Fruit fly (Drosophila melanogaster) whole organism, wandering third instar larva: ENCODE results near the gene COX6CL.

Source experiments
- CG32264 ChIP-seq: fragments of 200-800 bp; sonication (Bioruptor generic); optimal IDR thresholded peaks from 2 replicates; lab custom pipeline; 2016; ENCODE audit warnings: missing biosample characterization, missing genetic modification characterization
- CrebA ChIP-seq: fragments of 200-800 bp; sonication (Bioruptor generic); optimal IDR thresholded peaks from 2 replicates; lab custom pipeline; 2016; ENCODE audit warnings: missing biosample characterization, mild to moderate bottlenecking, missing genetic modification characterization, borderline replicate concordance
- Dfd ChIP-seq: fragments of >200 bp; optimal IDR thresholded peaks from 2 replicates; lab custom pipeline; 2017; ENCODE audit warnings: missing biosample characterization, missing genetic modification characterization
- Dif ChIP-seq: fragments of 200-275, 200-300 bp; sonication (Bioruptor generic); optimal IDR thresholded peaks from 2 replicates; lab custom pipeline; 2018; ENCODE audit warnings: missing biosample characterization, missing genetic modification characterization; ENCODE audit not compliant: partially characterized antibody
- GATAd ChIP-seq: sonication (Bioruptor generic); optimal IDR thresholded peaks from 2 replicates; lab custom pipeline; 2016; ENCODE audit warnings: missing biosample characterization, missing genetic modification characterization
- HLH106 ChIP-seq: fragments of 200-800 bp; optimal IDR thresholded peaks from 3 replicates; lab custom pipeline; 2019; ENCODE audit warnings: missing biosample characterization, mild to moderate bottlenecking, missing genetic modification characterization, moderate library complexity
- Hnf4 ChIP-seq: fragments of 200-800 bp; sonication (Bioruptor generic); optimal IDR thresholded peaks from 2 replicates; lab custom pipeline; 2016; ENCODE audit warnings: missing biosample characterization, mild to moderate bottlenecking, missing genetic modification characterization
- Hr78 ChIP-seq: fragments of >200 bp; optimal IDR thresholded peaks from 2 replicates; lab custom pipeline; 2017; ENCODE audit warnings: missing biosample characterization, missing genetic modification characterization
- Hr83 ChIP-seq: fragments of 200-300 bp; sonication (Bioruptor generic); optimal IDR thresholded peaks from 2 replicates; lab custom pipeline; 2016; ENCODE audit warnings: missing biosample characterization, mild to moderate bottlenecking, missing genetic modification characterization, moderate library complexity; ENCODE audit not compliant: poor library complexity, severe bottlenecking
- Mio ChIP-seq: sonication (Bioruptor generic); optimal IDR thresholded peaks from 2 replicates; lab custom pipeline; 2016; ENCODE audit warnings: missing biosample characterization, missing genetic modification characterization
- N ChIP-seq: fragments of >200 bp; optimal IDR thresholded peaks from 2 replicates; lab custom pipeline; 2018; ENCODE audit warnings: missing biosample characterization, missing external identifiers, missing genetic modification characterization
- OdsH ChIP-seq: fragments of 200-800 bp; sonication (Bioruptor generic); optimal IDR thresholded peaks from 2 replicates; lab custom pipeline; 2016; ENCODE audit warnings: missing biosample characterization, mild to moderate bottlenecking, missing genetic modification characterization
- Rel ChIP-seq, 2 experiments: fragments of 200-800 bp; sonication (Bioruptor generic) in 1 of 2; optimal IDR thresholded peaks; 2 replicates in 1 of 2; 3 replicates in 1 of 2; lab custom pipeline; 2016 to 2019; ENCODE audit warnings: mild to moderate bottlenecking in 2 of 2, missing biosample characterization in 2 of 2, missing genetic modification characterization in 2 of 2, moderate library complexity in 1 of 2
- Sp1 ChIP-seq: fragments of 200-800 bp; sonication (Bioruptor generic); optimal IDR thresholded peaks from 3 replicates; lab custom pipeline; 2019; ENCODE audit warnings: missing biosample characterization, mild to moderate bottlenecking, missing genetic modification characterization, moderate library complexity
- brk ChIP-seq: fragments of 200-800 bp; sonication (Bioruptor generic); optimal IDR thresholded peaks from 2 replicates; lab custom pipeline; 2016; ENCODE audit warnings: missing biosample characterization, mild to moderate bottlenecking, missing genetic modification characterization
- dl ChIP-seq, 2 experiments: fragments of 175-275, 200-275 bp in 1 of 2; fragments of 200-275 bp in 1 of 2; sonication (Bioruptor generic); optimal IDR thresholded peaks; lab custom pipeline; 2018; ENCODE audit warnings: mild to moderate bottlenecking in 2 of 2, missing biosample characterization in 2 of 2, missing genetic modification characterization in 2 of 2, moderate library complexity in 2 of 2; ENCODE audit not compliant: partially characterized antibody in 2 of 2, insufficient read depth in 1 of 2
- dsf ChIP-seq: sonication (Bioruptor generic); optimal IDR thresholded peaks from 2 replicates; lab custom pipeline; 2016; ENCODE audit warnings: missing biosample characterization, missing genetic modification characterization, borderline replicate concordance
- ey ChIP-seq: fragments of 200-800 bp; sonication (Bioruptor generic); optimal IDR thresholded peaks from 2 replicates; lab custom pipeline; 2016; ENCODE audit warnings: missing biosample characterization, missing genetic modification characterization
- foxo ChIP-seq, 2 experiments: fragments of 200-800 bp; sonication (Bioruptor generic); optimal IDR thresholded peaks; 2 replicates in 1 of 2; 3 replicates in 1 of 2; lab custom pipeline; 2016 to 2017; ENCODE audit warnings: missing biosample characterization in 2 of 2, missing genetic modification characterization in 2 of 2
- fru ChIP-seq: fragments of 200-800 bp; sonication (Bioruptor generic); optimal IDR thresholded peaks from 3 replicates; lab custom pipeline; 2016; ENCODE audit warnings: missing biosample characterization, mild to moderate bottlenecking, missing genetic modification characterization
- h ChIP-seq: fragments of 200-800 bp; sonication (Bioruptor generic); optimal IDR thresholded peaks from 3 replicates; lab custom pipeline; 2016; ENCODE audit warnings: missing biosample characterization, mild to moderate bottlenecking, missing genetic modification characterization
- jim ChIP-seq: fragments of 175-275, 200-325 bp; sonication (Bioruptor generic); optimal IDR thresholded peaks from 2 replicates; lab custom pipeline; 2016; ENCODE audit warnings: missing biosample characterization, mild to moderate bottlenecking, missing genetic modification characterization
- lola ChIP-seq: fragments of >200 bp; optimal IDR thresholded peaks from 2 replicates; lab custom pipeline; 2017; ENCODE audit warnings: missing biosample characterization, missing genetic modification characterization
- pan ChIP-seq: fragments of >200 bp; optimal IDR thresholded peaks from 2 replicates; lab custom pipeline; 2017
- psq ChIP-seq: fragments of 200-800 bp; sonication (Bioruptor generic); optimal IDR thresholded peaks from 3 replicates; lab custom pipeline; 2017; ENCODE audit warnings: missing biosample characterization, mild to moderate bottlenecking, missing genetic modification characterization, moderate library complexity
- rgr ChIP-seq: fragments of 200-800 bp; sonication (Bioruptor generic); optimal IDR thresholded peaks from 3 replicates; lab custom pipeline; 2016; ENCODE audit warnings: missing biosample characterization, mild to moderate bottlenecking, missing genetic modification characterization
- sage ChIP-seq: fragments of 200-800 bp; sonication (Bioruptor generic); optimal IDR thresholded peaks from 2 replicates; lab custom pipeline; 2016; ENCODE audit warnings: missing biosample characterization, mild to moderate bottlenecking, missing genetic modification characterization
- sv ChIP-seq: fragments of 200-800 bp; sonication (Bioruptor generic); optimal IDR thresholded peaks from 3 replicates; lab custom pipeline; 2016; ENCODE audit warnings: missing biosample characterization, missing genetic modification characterization
- tai ChIP-seq: sonication (Bioruptor generic); optimal IDR thresholded peaks from 2 replicates; lab custom pipeline; 2016; ENCODE audit warnings: missing biosample characterization, missing genetic modification characterization

COX6CL gene

DNA sequence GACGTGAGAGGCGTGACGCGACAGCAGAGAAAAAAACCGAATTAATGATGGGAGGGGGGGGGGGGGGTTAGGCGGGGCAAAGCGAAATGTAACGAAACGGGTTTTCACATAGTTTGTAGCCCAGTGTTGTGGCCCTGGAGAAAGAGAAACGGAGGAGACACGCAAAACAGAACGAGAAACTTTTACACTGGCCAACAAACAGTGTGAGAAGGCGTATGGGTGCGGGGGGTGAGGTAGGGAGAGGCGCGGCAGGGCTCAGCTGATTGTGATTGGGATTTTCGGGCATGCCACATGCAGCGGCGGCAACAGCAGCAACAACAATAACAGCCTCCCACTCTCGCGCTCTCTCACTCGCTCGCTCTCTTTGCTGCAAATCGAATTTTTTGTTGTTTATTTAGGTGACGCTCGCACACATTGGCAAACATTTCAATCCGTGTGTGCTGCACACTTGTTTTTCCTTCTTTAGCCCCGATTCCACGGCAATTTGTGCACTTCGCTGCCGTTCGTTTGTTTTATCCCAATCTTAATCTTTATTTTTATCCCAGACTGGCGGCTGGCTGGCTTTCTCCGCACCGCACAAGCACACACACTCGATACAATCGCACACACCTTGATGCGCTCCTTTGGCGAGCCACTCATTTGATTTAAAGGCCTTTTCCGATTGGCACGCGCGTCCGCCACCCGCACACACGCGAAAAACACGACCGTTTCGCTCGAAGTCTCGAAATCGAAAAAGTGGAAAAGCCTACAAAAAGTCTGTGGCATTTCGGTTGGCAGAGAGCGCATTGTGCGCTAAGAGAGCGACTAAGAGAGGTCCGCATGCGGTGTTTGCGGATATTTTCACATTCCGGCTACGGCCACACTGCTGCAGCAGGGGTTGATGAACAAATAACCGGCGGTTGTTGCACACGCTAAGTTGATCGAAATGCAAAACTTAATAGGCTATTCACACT lies 18.5 kb downstream of the COX6CL start, which contains the start of gene CG9171:
Gene CG9171, minus strand, starts transcription at position 819 of the 953 bp plus-strand sequence.
- peak; percentile 82 for TF ChIP-seq N
- TF ChIP-seq Rel (GFP tag; optimal IDR thresholded peaks at IDR 0.05; lab: Kevin White, UChicago) = no peak
- peak; percentile 32 for TF ChIP-seq Rel (tag; optimal IDR thresholded peaks at IDR 0.05; lab: Kevin White, UChicago)
- TF ChIP-seq Sp1 (GFP tag; lab: Kevin White, UChicago) = peak; percentile 47
- TF ChIP-seq pan (lab: Kevin White, UChicago) = no peak
- peak; percentile 15 for TF ChIP-seq OdsH (GFP tag; lab: Kevin White, UChicago)
- peak; percentile 40 to 41 for TF ChIP-seq dl (GFP tag; optimal IDR thresholded peaks at IDR 0.05; lab: Kevin White, UChicago; ENCODE audit: insufficient read depth in 1 of 2, partially characterized antibody in 2 of 2)
- peak; percentile 37 for TF ChIP-seq Dif (GFP tag; lab: Kevin White, UChicago)
- TF ChIP-seq CrebA = no peak
- TF ChIP-seq Dfd (GFP tag; lab: Kevin White, UChicago) = peak; percentile 12
- no peak for TF ChIP-seq Mio (GFP tag; lab: Kevin White, UChicago)
- peak; percentile 1 for TF ChIP-seq HLH106
- TF ChIP-seq Hnf4 (GFP tag; lab: Kevin White, UChicago) = no peak
- TF ChIP-seq foxo (GFP tag; optimal IDR thresholded peaks at IDR 0.05; lab: Kevin White, UChicago) = peak in 1 of 2 experiments; percentile 28
- TF ChIP-seq psq (GFP tag; lab: Kevin White, UChicago) = peak; percentile 85
- peak; percentile 67 for TF ChIP-seq h
- peak; percentile 71 for TF ChIP-seq Hr78
- no peak for TF ChIP-seq Hr83 (GFP tag; lab: Kevin White, UChicago)

DNA sequence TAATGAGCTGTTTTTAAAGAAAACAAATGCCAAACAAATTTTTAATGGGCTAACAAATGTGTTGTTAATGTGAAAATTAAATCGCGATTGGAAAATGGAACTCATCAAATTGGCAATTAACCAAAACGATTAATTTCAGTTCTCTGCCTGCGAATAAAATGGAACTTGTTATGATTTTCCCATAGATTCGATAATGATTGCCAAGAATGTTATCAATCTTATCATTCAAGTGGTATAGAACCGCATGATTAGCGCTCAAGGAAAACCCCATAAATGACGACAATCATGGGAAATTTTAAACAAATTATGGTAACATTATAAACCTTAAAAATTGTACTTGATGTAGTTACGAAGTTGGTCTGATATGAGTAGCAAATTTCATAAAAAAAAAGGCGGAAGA lies 19.6 kb downstream of the COX6CL start:
- no peak for TF ChIP-seq lola (GFP tag; lab: Kevin White, UChicago)
- TF ChIP-seq sv (GFP tag; lab: Kevin White, UChicago) = no peak
- no peak for TF ChIP-seq fru (GFP tag; lab: Kevin White, UChicago)
- no peak for TF ChIP-seq OdsH (GFP tag; lab: Kevin White, UChicago)
- no peak for TF ChIP-seq ey (GFP tag; lab: Kevin White, UChicago)
- no peak for TF ChIP-seq Sp1 (GFP tag; lab: Kevin White, UChicago)
- TF ChIP-seq dsf (GFP tag; lab: Kevin White, UChicago) = no peak
- TF ChIP-seq foxo (GFP tag; optimal IDR thresholded peaks at IDR 0.05; lab: Kevin White, UChicago) = no peak
- no peak for TF ChIP-seq CG32264 (GFP tag; lab: Kevin White, UChicago)
- TF ChIP-seq Dif (GFP tag; lab: Kevin White, UChicago) = no peak
- no peak for TF ChIP-seq tai (GFP tag; lab: Kevin White, UChicago)
- no peak for TF ChIP-seq Mio (GFP tag; lab: Kevin White, UChicago)
- TF ChIP-seq GATAd (GFP tag; lab: Kevin White, UChicago) = no peak
- no peak for TF ChIP-seq CrebA
- TF ChIP-seq jim (GFP tag; lab: Kevin White, UChicago) = no peak
- TF ChIP-seq sage (GFP tag; lab: Kevin White, UChicago) = no peak
- no peak for TF ChIP-seq rgr (GFP tag; lab: Kevin White, UChicago)
- TF ChIP-seq HLH106 = no peak

DNA sequence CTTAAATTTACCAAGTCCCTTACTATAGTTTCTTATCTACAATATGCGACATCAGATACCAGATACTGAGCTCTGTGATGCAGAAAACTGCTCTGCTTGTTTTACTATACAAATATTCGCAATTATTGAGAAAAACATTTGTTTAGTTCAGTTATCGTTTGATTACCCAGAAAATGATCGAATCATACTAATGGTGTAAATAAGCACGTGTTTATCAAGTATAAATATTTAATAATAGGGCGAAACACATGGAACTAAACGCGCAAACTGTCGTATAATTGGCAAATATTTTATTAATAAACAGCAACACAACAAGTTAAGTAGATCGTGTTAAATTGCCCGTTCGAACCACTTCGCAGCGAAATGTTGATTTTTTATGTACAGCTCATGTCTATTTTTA lies 20.3 kb downstream of the COX6CL start:
- TF ChIP-seq dsf (GFP tag; lab: Kevin White, UChicago) (no peak), sv (GFP tag; lab: Kevin White, UChicago) (peak; percentile 35)

DNA sequence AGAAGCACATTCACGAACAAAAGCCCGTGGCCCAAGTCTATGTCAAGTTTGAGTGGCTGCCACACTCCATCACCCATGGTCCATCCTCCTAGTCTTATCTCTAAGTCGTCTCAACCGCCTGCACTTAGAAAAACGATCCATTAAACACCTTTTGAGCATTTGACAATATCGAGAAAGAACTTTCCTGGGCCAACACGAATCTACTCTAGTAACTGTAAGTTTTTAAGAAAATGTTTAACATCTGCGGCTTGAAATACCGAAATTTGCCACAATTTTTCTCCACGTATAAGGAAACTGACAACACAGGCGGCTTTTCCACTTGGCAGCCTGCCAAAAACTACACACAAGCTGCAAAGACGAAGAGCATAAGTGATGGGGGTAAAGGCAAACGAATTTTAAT lies 23.1 kb downstream of the COX6CL start:
- no peak for TF ChIP-seq brk (GFP tag; lab: Kevin White, UChicago)
- no peak for TF ChIP-seq CrebA
- TF ChIP-seq Rel (GFP tag; optimal IDR thresholded peaks at IDR 0.05; lab: Kevin White, UChicago) = no peak
- TF ChIP-seq Rel (tag; optimal IDR thresholded peaks at IDR 0.05; lab: Kevin White, UChicago) = no peak
- no peak for TF ChIP-seq GATAd (GFP tag; lab: Kevin White, UChicago)
- TF ChIP-seq psq (GFP tag; lab: Kevin White, UChicago) = no peak
- TF ChIP-seq, all 38 proteins: peak for 0
